Fruit fly (Drosophila melanogaster): ENCODE results near the gene Acbp1.

Gene Acbp1

DNA sequence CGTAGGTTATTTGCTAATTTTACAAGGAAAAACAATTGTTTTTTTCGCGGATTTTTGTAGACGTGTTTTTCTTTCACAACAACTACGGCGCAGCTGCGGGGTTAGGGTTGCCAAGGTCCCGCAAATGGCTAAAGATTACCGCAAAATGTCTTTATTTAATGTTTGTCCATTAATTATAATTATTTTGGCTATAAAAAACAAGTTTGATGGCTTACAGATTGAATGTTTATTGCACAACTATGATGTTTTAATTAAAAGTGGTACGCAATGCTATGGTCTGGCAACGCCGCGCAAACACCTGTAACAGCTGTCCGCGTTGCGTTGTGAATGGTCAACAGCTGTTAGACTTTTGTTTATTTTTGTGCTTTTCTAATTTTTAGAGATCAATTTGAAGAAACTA, 5.6 kb downstream of the Acbp1 start (continued):
- TF ChIP-seq CG30403 (GFP tag; optimal IDR thresholded peaks at IDR 0.05), result peak; percentile 78
- peak; percentile 68 for TF ChIP-seq CG10366 (GFP tag; IDR thresholded peaks at IDR 0.05)
- TF ChIP-seq CG10959 (GFP tag; IDR thresholded peaks at IDR 0.05), result no peak
- TF ChIP-seq gcm (GFP tag; optimal IDR thresholded peaks at IDR 0.05), result peak; percentile 30
- peak; percentile 47; the same call in 1 of the 2 replicates for TF ChIP-seq CG13287 (GFP tag; IDR thresholded peaks at IDR 0.05; ENCODE audit: partially characterized antibody)
- no peak for TF ChIP-seq Oaz (GFP tag; IDR thresholded peaks at IDR 0.05)
- TF ChIP-seq wek (GFP tag; optimal IDR thresholded peaks at IDR 0.05), result no peak
- TF ChIP-seq salm (tag; optimal IDR thresholded peaks at IDR 0.05), result peak; percentile 25
- peak; percentile 41; the same call in 1 of the 2 replicates for TF ChIP-seq H2.0 (GFP tag; IDR thresholded peaks at IDR 0.05)
- TF ChIP-seq fd102C (GFP tag; optimal IDR thresholded peaks at IDR 0.05), result peak; percentile 3
- peak; percentile 87 for TF ChIP-seq row (GFP tag; IDR thresholded peaks at IDR 0.05)
- TF ChIP-seq Med (GFP tag), result peak; percentile 98
- peak; percentile 36 for TF ChIP-seq CG11723 (GFP tag; optimal IDR thresholded peaks at IDR 0.05)
- TF ChIP-seq Dad (GFP tag; optimal IDR thresholded peaks at IDR 0.05), result peak; percentile 73
- peak; percentile 47 for TF ChIP-seq her (GFP tag; optimal IDR thresholded peaks at IDR 0.05)
- no peak for TF ChIP-seq ash1 (GFP tag; optimal IDR thresholded peaks at IDR 0.05)
- peak; percentile 72 for TF ChIP-seq pum (GFP tag; optimal IDR thresholded peaks at IDR 0.05)
- TF ChIP-seq kay (GFP tag; optimal IDR thresholded peaks at IDR 0.05), result peak; percentile 39
- TF ChIP-seq Lhr (GFP tag; optimal IDR thresholded peaks at IDR 0.05), result peak; percentile 19
- TF ChIP-seq sr (GFP tag; IDR thresholded peaks at IDR 0.05), result no peak
- TF ChIP-seq CG14441 (GFP tag; IDR thresholded peaks at IDR 0.05), result peak; percentile 75
- TF ChIP-seq mirr (GFP tag; optimal IDR thresholded peaks at IDR 0.05), result peak; percentile 1
- TF ChIP-seq Hmr (GFP tag; optimal IDR thresholded peaks at IDR 0.05), result peak; percentile 74
- TF ChIP-seq gem (tag; optimal IDR thresholded peaks at IDR 0.05), result peak; percentile 80
- no peak for TF ChIP-seq HLHmδ (GFP tag; optimal IDR thresholded peaks at IDR 0.05)
- peak; percentile 68 for TF ChIP-seq CG13296 (GFP tag; optimal IDR thresholded peaks at IDR 0.05)
- no peak for TF ChIP-seq ap (GFP tag; IDR thresholded peaks at IDR 0.05)
- TF ChIP-seq Nf-YA (GFP tag; IDR thresholded peaks at IDR 0.05), result no peak
- TF ChIP-seq CG2116 (GFP tag; optimal IDR thresholded peaks at IDR 0.05), result peak; percentile 51
- no peak for TF ChIP-seq Mrtf (GFP tag; IDR thresholded peaks at IDR 0.05)
- TF ChIP-seq BEAF-32 (GFP tag; optimal IDR thresholded peaks at IDR 0.05), result peak; percentile 43
- peak; percentile 20 for TF ChIP-seq luna (GFP tag; optimal IDR thresholded peaks at IDR 0.05)
- TF ChIP-seq CHES-1-like (GFP tag; optimal IDR thresholded peaks at IDR 0.05), result peak; percentile 71
- no peak for TF ChIP-seq CG42726 (GFP tag; IDR thresholded peaks at IDR 0.05; ENCODE audit: partially characterized antibody)
- TF ChIP-seq bbx (GFP tag; IDR thresholded peaks at IDR 0.05; ENCODE audit: partially characterized antibody), result no peak
- TF ChIP-seq CG2129 (GFP tag; IDR thresholded peaks at IDR 0.05; ENCODE audit: partially characterized antibody), result no peak
- no peak for TF ChIP-seq CG1602 (GFP tag; optimal IDR thresholded peaks at IDR 0.05)
- peak; percentile 55; the same call in 1 of the 3 replicates for TF ChIP-seq CG2199 (GFP tag; IDR thresholded peaks at IDR 0.05)
- no peak for TF ChIP-seq yki (optimal IDR thresholded peaks at IDR 0.05)
- TF ChIP-seq cg (GFP tag; optimal IDR thresholded peaks at IDR 0.05), result no peak
- no peak for TF ChIP-seq Nf-YB (GFP tag; optimal IDR thresholded peaks at IDR 0.05)
- no peak for TF ChIP-seq CG8281 (tag; optimal IDR thresholded peaks at IDR 0.05)
- peak; percentile 29 for TF ChIP-seq D19A (tag; optimal IDR thresholded peaks at IDR 0.05)
- TF ChIP-seq so (GFP tag; IDR thresholded peaks at IDR 0.05), result 0 out of 3 replicates have a peak, but pooled peaks have one; percentile 56
- peak; percentile 79 to 91 for TF ChIP-seq Pdp1 (GFP tag; optimal IDR thresholded peaks at IDR 0.05)
- no peak for TF ChIP-seq Hey (tag; optimal IDR thresholded peaks at IDR 0.05)
- TF ChIP-seq CG34376 (GFP tag; optimal IDR thresholded peaks at IDR 0.05), result no peak
- peak; percentile 42 for TF ChIP-seq Vsx1 (GFP tag; optimal IDR thresholded peaks at IDR 0.05)
- TF ChIP-seq Taf1 (GFP tag; IDR thresholded peaks at IDR 0.05), result peak; percentile 83
- peak; percentile 82 for TF ChIP-seq jumu (GFP tag; optimal IDR thresholded peaks at IDR 0.05)
- TF ChIP-seq C15 (GFP tag; IDR thresholded peaks at IDR 0.05), result no peak; the same call in 2 of the 3 replicates

All from whole organism, embryonic.